Fruit fly (Drosophila melanogaster): ENCODE data around the gene CG5116.
A peak's percentile ranks its signal among the peaks of the same experiment; 100 is the strongest.

The CG5116 gene

dm6 chr3R:25476744-25477143 is 6.2 kb upstream of the CG5116 start, which contains the start of the genes CG4553 and MED28 (continued):
- TF ChIP-seq amos (GFP tag; IDR thresholded peaks at IDR 0.05; ENCODE audit: partially characterized antibody) (peak; percentile 85), p53 (GFP tag; optimal IDR thresholded peaks at IDR 0.05) (no peak), dpn (GFP tag; optimal IDR thresholded peaks at IDR 0.05) (no peak), Elba2 (GFP tag; optimal IDR thresholded peaks at IDR 0.05) (no peak), CG15479 (GFP tag; optimal IDR thresholded peaks at IDR 0.05) (no peak), CG12659 (GFP tag; optimal IDR thresholded peaks at IDR 0.05) (peak; percentile 41), al (GFP tag; IDR thresholded peaks at IDR 0.05) (no peak), pum (GFP tag; optimal IDR thresholded peaks at IDR 0.05) (no peak), Atf-2 (GFP tag; optimal IDR thresholded peaks at IDR 0.05) (no peak), twi (tag; optimal IDR thresholded peaks at IDR 0.05) (no peak), Gsc (GFP tag; IDR thresholded peaks at IDR 0.05) (no peak), CG11456 (GFP tag; IDR thresholded peaks at IDR 0.05) (no peak), B-H2 (GFP tag; optimal IDR thresholded peaks at IDR 0.05) (no peak), CG6175 (GFP tag; IDR thresholded peaks at IDR 0.05) (no peak), lbe (GFP tag; optimal IDR thresholded peaks at IDR 0.05) (no peak), ash1 (GFP tag; optimal IDR thresholded peaks at IDR 0.05) (no peak), CG8478 (optimal IDR thresholded peaks at IDR 0.05) (no peak), repo (GFP tag; optimal IDR thresholded peaks at IDR 0.05) (no peak), pho (GFP tag; optimal IDR thresholded peaks at IDR 0.05) (no peak), CG11723 (GFP tag; optimal IDR thresholded peaks at IDR 0.05) (no peak), vfl (GFP tag; optimal IDR thresholded peaks at IDR 0.05) (no peak), sisA (GFP tag; IDR thresholded peaks at IDR 0.05) (no peak), Blimp-1 (GFP tag; optimal IDR thresholded peaks at IDR 0.05) (no peak), CG3838 (GFP tag; optimal IDR thresholded peaks at IDR 0.05) (no peak), crol (GFP tag; IDR thresholded peaks at IDR 0.05) (no peak), CG4282 (GFP tag; optimal IDR thresholded peaks at IDR 0.05) (no peak), Adf1 (GFP tag; IDR thresholded peaks at IDR 0.05) (no peak), Drgx (GFP tag; IDR thresholded peaks at IDR 0.05) (no peak), slp2 (GFP tag; optimal IDR thresholded peaks at IDR 0.05) (no peak), CG17912 (GFP tag; optimal IDR thresholded peaks at IDR 0.05) (no peak), usp (GFP tag; optimal IDR thresholded peaks at IDR 0.05) (no peak), Kr (GFP tag; optimal IDR thresholded peaks at IDR 0.05) (no peak), CG10979 (tag; optimal IDR thresholded peaks at IDR 0.05) (no peak), CG4730 (GFP tag; IDR thresholded peaks at IDR 0.05) (no peak), Trl (optimal IDR thresholded peaks at IDR 0.05) (no peak), Trl (GFP tag; optimal IDR thresholded peaks at IDR 0.05) (no peak), tio (GFP tag; optimal IDR thresholded peaks at IDR 0.05) (no peak), Eip74EF (GFP tag; optimal IDR thresholded peaks at IDR 0.05) (no peak), chn (GFP tag; optimal IDR thresholded peaks at IDR 0.05) (no peak), CG7963 (GFP tag; IDR thresholded peaks at IDR 0.05; ENCODE audit: partially characterized antibody) (peak; percentile 75), hth (optimal IDR thresholded peaks at IDR 0.05) (no peak), prd (optimal IDR thresholded peaks at IDR 0.05) (no peak), prd (GFP tag; IDR thresholded peaks at IDR 0.05) (no peak), CG3065 (GFP tag; optimal IDR thresholded peaks at IDR 0.05) (no peak), Ravus (GFP tag; IDR thresholded peaks at IDR 0.05) (no peak), Pdp1 (GFP tag; optimal IDR thresholded peaks at IDR 0.05) (peak in 1 of 2 experiments; percentile 92), CTCF (GFP tag; optimal IDR thresholded peaks at IDR 0.05) (peak; percentile 22), kay (GFP tag; optimal IDR thresholded peaks at IDR 0.05) (no peak), Neu2 (GFP tag; optimal IDR thresholded peaks at IDR 0.05; ENCODE audit: borderline replicate concordance) (no peak), toy (GFP tag; IDR thresholded peaks at IDR 0.05) (no peak), CG3726 (GFP tag; IDR thresholded peaks at IDR 0.05) (no peak), CG14050 (GFP tag; IDR thresholded peaks at IDR 0.05) (no peak), CoRest (tag; optimal IDR thresholded peaks at IDR 0.05) (no peak), CG1792 (GFP tag; optimal IDR thresholded peaks at IDR 0.05) (no peak), luna (GFP tag; optimal IDR thresholded peaks at IDR 0.05) (no peak)

All from whole organism, embryonic.